Fruit fly (Drosophila melanogaster) whole organism, embryonic: ENCODE data around the gene CG10702.

ENCODE experiments used
- CG10565 ChIP-seq: fragments of 200-800 bp; sonication (Bioruptor generic); optimal IDR thresholded peaks from 3 replicates; lab custom pipeline; 2016; ENCODE audit warnings: missing biosample characterization, mild to moderate bottlenecking, missing genetic modification characterization
- CG11085 ChIP-seq: fragments of 200-800 bp; sonication (Bioruptor generic); IDR thresholded peaks from 2 replicates; pipeline ENCODE4 v1.3.6; 2022; ENCODE audit warnings: missing biosample characterization, missing genetic modification characterization
- CG12104 ChIP-seq: fragments of 200-800 bp; sonication (Bioruptor generic); optimal IDR thresholded peaks from 3 replicates; lab custom pipeline; 2016; ENCODE audit warnings: missing biosample characterization, missing genetic modification characterization
- CG12299 ChIP-seq: fragments of 200-800 bp; sonication (Bioruptor generic); optimal IDR thresholded peaks from 2 replicates; lab custom pipeline; 2018; ENCODE audit warnings: missing biosample characterization, mild to moderate bottlenecking, missing genetic modification characterization
- CG15514 ChIP-seq: fragments of 200-800 bp; sonication (Bioruptor generic); optimal IDR thresholded peaks from 3 replicates; lab custom pipeline; 2017; ENCODE audit warnings: missing biosample characterization, missing genetic modification characterization, mild to moderate bottlenecking, moderate library complexity, missing genetic modification reagents
- CG15696 ChIP-seq: fragments of 200-800 bp; sonication (Bioruptor generic); optimal IDR thresholded peaks from 2 replicates; lab custom pipeline; 2019; ENCODE audit warnings: missing biosample characterization, mild to moderate bottlenecking, missing genetic modification characterization, moderate library complexity
- CG1647 ChIP-seq: fragments of 200-800 bp; sonication (Bioruptor generic); optimal IDR thresholded peaks from 3 replicates; lab custom pipeline; 2016; ENCODE audit warnings: missing biosample characterization, missing genetic modification characterization
- CG17361 ChIP-seq: fragments of 200-800 bp; sonication (Bioruptor generic); IDR thresholded peaks from 3 replicates; pipeline ENCODE4 v1.3.6; 2022; ENCODE audit warnings: missing biosample characterization, missing genetic modification characterization
- CG1792 ChIP-seq: fragments of 200-800 bp; sonication (Bioruptor generic); optimal IDR thresholded peaks from 2 replicates; lab custom pipeline; 2016; ENCODE audit warnings: missing biosample characterization, missing genetic modification characterization
- CG6272 ChIP-seq: fragments of 200-800 bp; sonication (Bioruptor generic); IDR thresholded peaks from 2 replicates; pipeline ENCODE4 v1.3.6; 2022; ENCODE audit warnings: missing biosample characterization, missing genetic modification characterization
- CG6791 ChIP-seq: fragments of 200-800 bp; sonication (Bioruptor generic); IDR thresholded peaks from 3 replicates; pipeline ENCODE4 v1.3.6; 2022; ENCODE audit warnings: missing biosample characterization, missing genetic modification characterization; ENCODE audit not compliant: partially characterized antibody
- CG7963 ChIP-seq: fragments of 200-800 bp; sonication (Bioruptor generic); IDR thresholded peaks from 3 replicates; pipeline ENCODE4 v1.3.6; 2022; ENCODE audit warnings: missing biosample characterization, missing genetic modification characterization; ENCODE audit not compliant: partially characterized antibody
- CG8388 ChIP-seq: fragments of 200-800 bp; sonication (Bioruptor generic); optimal IDR thresholded peaks from 2 replicates; lab custom pipeline; 2019; ENCODE audit warnings: missing biosample characterization, mild to moderate bottlenecking, missing genetic modification characterization, moderate library complexity
- CG9215 ChIP-seq: fragments of 200-800 bp; sonication (Bioruptor generic); IDR thresholded peaks from 2 replicates; pipeline ENCODE4 v1.3.6; 2022; ENCODE audit warnings: missing biosample characterization, missing genetic modification characterization
- CTCF ChIP-seq: fragments of 200-800 bp; sonication (Bioruptor generic); optimal IDR thresholded peaks from 2 replicates; lab custom pipeline; 2017; ENCODE audit warnings: missing biosample characterization, mild to moderate bottlenecking, missing genetic modification characterization, moderate library complexity
- Chrac-16 ChIP-seq: fragments of 200-800 bp; sonication (Bioruptor generic); optimal IDR thresholded peaks from 3 replicates; lab custom pipeline; 2016; ENCODE audit warnings: missing biosample characterization, missing genetic modification characterization
- CoRest ChIP-seq: fragments of 200-800 bp; sonication (Bioruptor generic); optimal IDR thresholded peaks from 3 replicates; lab custom pipeline; 2018; ENCODE audit warnings: missing biosample characterization, mild to moderate bottlenecking, missing genetic modification characterization, moderate library complexity
- Dad ChIP-seq: fragments of 200-800 bp; sonication (Bioruptor generic); optimal IDR thresholded peaks from 3 replicates; lab custom pipeline; 2016; ENCODE audit warnings: missing biosample characterization, missing genetic modification characterization
- Dfd ChIP-seq, 2 experiments: fragments of >200 bp; optimal IDR thresholded peaks; 2 replicates each; lab custom pipeline; 2017; ENCODE audit warnings: missing biosample characterization in 2 of 2, missing genetic modification characterization in 2 of 2
- Dref ChIP-seq: fragments of 200-800 bp; sonication (Bioruptor generic); IDR thresholded peaks from 2 replicates; pipeline ENCODE4 v1.3.6; 2022; ENCODE audit warnings: missing biosample characterization, missing genetic modification characterization
- E2f2 ChIP-seq: fragments of 200-800 bp; sonication (Bioruptor generic); IDR thresholded peaks from 2 replicates; pipeline ENCODE4 v1.3.6; 2022; ENCODE audit warnings: missing biosample characterization, missing genetic modification characterization
- H15 ChIP-seq: fragments of 200-800 bp; sonication (Bioruptor generic); IDR thresholded peaks from 3 replicates; pipeline ENCODE4 v1.3.6; 2022; ENCODE audit warnings: missing biosample characterization, missing genetic modification characterization
- HHEX ChIP-seq: fragments of 200-800 bp; sonication (Bioruptor generic); optimal IDR thresholded peaks from 3 replicates; lab custom pipeline; 2017; ENCODE audit warnings: missing biosample characterization, mild to moderate bottlenecking, missing genetic modification characterization, missing genetic modification reagents
- HLH54F ChIP-seq: fragments of 200-800 bp; sonication (Bioruptor generic); optimal IDR thresholded peaks from 3 replicates; lab custom pipeline; 2016; ENCODE audit warnings: missing biosample characterization, missing genetic modification characterization
- HmgZ ChIP-seq: fragments of 200-800 bp; sonication (Bioruptor generic); optimal IDR thresholded peaks from 2 replicates; lab custom pipeline; 2018; ENCODE audit warnings: missing biosample characterization, mild to moderate bottlenecking, missing genetic modification characterization
- Kr ChIP-seq: fragments of 200-800 bp; sonication (Bioruptor generic); optimal IDR thresholded peaks from 2 replicates; lab custom pipeline; 2017; ENCODE audit warnings: missing biosample characterization, mild to moderate bottlenecking, missing genetic modification characterization
- MESR4 ChIP-seq: fragments of 200-800 bp; sonication (Bioruptor generic); optimal IDR thresholded peaks from 2 replicates; lab custom pipeline; 2018; ENCODE audit warnings: missing biosample characterization, mild to moderate bottlenecking, missing genetic modification characterization, moderate library complexity
- Pdp1 ChIP-seq, 2 experiments: fragments of 200-800 bp; sonication (Bioruptor generic); optimal IDR thresholded peaks; 3 replicates each; lab custom pipeline; 2016; ENCODE audit warnings: missing biosample characterization in 2 of 2, missing genetic modification characterization in 2 of 2, mild to moderate bottlenecking in 1 of 2, moderate library complexity in 1 of 2
- ato ChIP-seq: fragments of 200-800 bp; sonication (Bioruptor generic); IDR thresholded peaks from 2 replicates; pipeline ENCODE4 v1.3.6; 2022; ENCODE audit warnings: missing biosample characterization, missing genetic modification characterization; ENCODE audit not compliant: partially characterized antibody
- bigmax ChIP-seq: fragments of 200-800 bp; sonication (Bioruptor generic); optimal IDR thresholded peaks from 2 replicates; lab custom pipeline; 2018; ENCODE audit warnings: missing biosample characterization, mild to moderate bottlenecking, missing genetic modification characterization
- crp ChIP-seq, 2 experiments: fragments of 200-800 bp; sonication (Bioruptor generic); optimal IDR thresholded peaks; 2 replicates in 1 of 2; 3 replicates in 1 of 2; lab custom pipeline; 2017; ENCODE audit warnings: missing biosample characterization in 2 of 2, missing genetic modification characterization in 2 of 2, mild to moderate bottlenecking in 1 of 2, moderate library complexity in 1 of 2
- dm ChIP-seq: fragments of 200-800 bp; sonication (Bioruptor generic); optimal IDR thresholded peaks from 3 replicates; lab custom pipeline; 2016; ENCODE audit warnings: missing biosample characterization, missing genetic modification characterization
- dysf ChIP-seq: fragments of 200-800 bp; sonication (Bioruptor generic); IDR thresholded peaks from 3 replicates; pipeline ENCODE4 v1.3.6; 2022; ENCODE audit warnings: missing biosample characterization, missing genetic modification characterization
- exex ChIP-seq: fragments of 200-800 bp; sonication (Bioruptor generic); optimal IDR thresholded peaks from 4 replicates; lab custom pipeline; 2018; ENCODE audit warnings: missing biosample characterization, mild to moderate bottlenecking, missing genetic modification characterization, moderate library complexity
- gfzf ChIP-seq: fragments of 200-800 bp; sonication (Bioruptor generic); optimal IDR thresholded peaks from 2 replicates; lab custom pipeline; 2016; ENCODE audit warnings: missing biosample characterization, mild to moderate bottlenecking, missing genetic modification characterization, moderate library complexity
- hbn ChIP-seq: fragments of 200-800 bp; sonication (Bioruptor generic); IDR thresholded peaks from 2 replicates; pipeline ENCODE4 v1.3.6; 2022; ENCODE audit warnings: missing biosample characterization, missing genetic modification characterization; ENCODE audit not compliant: partially characterized antibody
- her ChIP-seq: fragments of 200-800 bp; sonication (Bioruptor generic); optimal IDR thresholded peaks from 2 replicates; lab custom pipeline; 2016; ENCODE audit warnings: missing biosample characterization, missing genetic modification characterization
- hkb ChIP-seq, 2 experiments: fragments of 200-800 bp in 1 of 2; fragments of >200 bp in 1 of 2; sonication (Bioruptor generic) in 1 of 2; IDR thresholded peaks in 1 of 2; optimal IDR thresholded peaks in 1 of 2; 2 replicates each; pipeline versions ENCODE4 v1.3.6 to Lab custom; 2017 to 2022; ENCODE audit warnings: missing biosample characterization in 1 of 2, missing genetic modification characterization in 1 of 2
- insv ChIP-seq, 2 experiments: fragments of 200-800 bp; sonication (Bioruptor generic); optimal IDR thresholded peaks; 3 replicates each; lab custom pipeline; 2016 to 2018; ENCODE audit warnings: missing biosample characterization in 2 of 2, missing genetic modification characterization in 2 of 2
- mirr ChIP-seq: fragments of 200-800 bp; sonication (Bioruptor generic); optimal IDR thresholded peaks from 3 replicates; lab custom pipeline; 2018; ENCODE audit warnings: missing biosample characterization, mild to moderate bottlenecking, missing genetic modification characterization
- org-1 ChIP-seq: fragments of 200-800 bp; sonication (Bioruptor generic); optimal IDR thresholded peaks from 2 replicates; lab custom pipeline; 2017; ENCODE audit warnings: missing biosample characterization, missing genetic modification characterization
- pan ChIP-seq, 4 experiments: fragments of >200 bp in 3 of 4; fragments of 200-800 bp in 1 of 4; sonication (Bioruptor generic) in 1 of 4; optimal IDR thresholded peaks in 3 of 4; IDR thresholded peaks in 1 of 4; 2 replicates each; pipeline versions ENCODE4 v1.3.6 to Lab custom; 2017 to 2022; ENCODE audit warnings: missing biosample characterization in 2 of 4, missing genetic modification characterization in 2 of 4, mixed read lengths in 1 of 4
- tin ChIP-seq: fragments of 200-800 bp; sonication (Bioruptor generic); optimal IDR thresholded peaks from 3 replicates; lab custom pipeline; 2016; ENCODE audit warnings: missing biosample characterization, missing genetic modification characterization
- tna ChIP-seq: fragments of 200-800 bp; sonication (Bioruptor generic); IDR thresholded peaks from 2 replicates; pipeline ENCODE4 v1.3.6; 2022; ENCODE audit warnings: missing biosample characterization, missing genetic modification characterization; ENCODE audit not compliant: partially characterized antibody
- twi ChIP-seq: fragments of 200-800 bp; optimal IDR thresholded peaks from 2 replicates; lab custom pipeline; 2019; ENCODE audit warnings: missing biosample characterization, mild to moderate bottlenecking, missing genetic modification characterization, moderate library complexity
- unc-4 ChIP-seq: fragments of 200-800 bp; sonication (Bioruptor generic); IDR thresholded peaks from 2 replicates; pipeline ENCODE4 v1.3.6; 2022; ENCODE audit warnings: missing biosample characterization, missing genetic modification characterization; ENCODE audit not compliant: partially characterized antibody
- vnd ChIP-seq: fragments of 200-800 bp; sonication (Bioruptor generic); IDR thresholded peaks from 3 replicates; pipeline ENCODE4 v1.3.6; 2022; ENCODE audit warnings: missing biosample characterization, missing genetic modification characterization; ENCODE audit not compliant: partially characterized antibody
- wdn ChIP-seq: fragments of 200-800 bp; sonication (Bioruptor generic); IDR thresholded peaks from 2 replicates; pipeline ENCODE4 v1.3.6; 2022; ENCODE audit warnings: missing biosample characterization, missing genetic modification characterization
- zen2 ChIP-seq: fragments of 200-800 bp; sonication (Bioruptor generic); IDR thresholded peaks from 3 replicates; pipeline ENCODE4 v1.3.6; 2022; ENCODE audit warnings: missing biosample characterization, missing genetic modification characterization; ENCODE audit not compliant: partially characterized antibody

CG10702 gene

DNA sequence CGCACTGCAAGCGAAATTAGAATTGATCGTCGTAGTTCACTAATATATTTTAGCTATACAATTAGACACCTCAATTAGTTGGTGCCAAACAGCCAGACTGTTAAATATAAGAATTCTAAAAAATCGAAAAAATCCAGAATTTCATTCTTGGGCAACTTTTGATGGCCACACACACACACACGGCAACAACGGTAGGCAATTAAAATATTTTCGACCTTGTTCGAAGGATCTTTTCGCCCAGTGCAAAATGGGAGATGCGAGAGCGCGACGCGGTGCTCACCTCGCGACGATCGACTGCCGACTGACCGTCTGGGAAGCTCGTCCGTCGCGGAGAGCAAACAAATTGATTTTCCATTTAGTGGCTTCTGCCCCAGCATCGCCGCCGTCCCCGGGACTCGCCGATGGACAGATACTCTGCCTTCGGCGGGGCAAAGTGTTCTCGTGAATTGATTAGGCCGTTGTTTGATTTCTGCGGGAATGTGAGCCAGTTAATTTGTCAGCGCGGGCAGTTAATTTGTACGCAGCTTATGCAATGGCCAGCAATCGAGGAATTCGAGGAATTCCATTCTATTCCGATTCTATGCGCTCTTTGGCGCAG is at the start of gene CG10702 (continued):
- TF ChIP-seq CG11085, result no peak
- no peak for TF ChIP-seq HLH54F
- TF ChIP-seq H15 (GFP tag; lab: Robert Waterston, UW), result no peak
- no peak for TF ChIP-seq hbn (GFP tag; lab: Robert Waterston, UW)
- no peak for TF ChIP-seq vnd (GFP tag; lab: Robert Waterston, UW)
- no peak for TF ChIP-seq tin (GFP tag; lab: Kevin White, UChicago)
- no peak for TF ChIP-seq CG6272 (GFP tag; lab: Robert Waterston, UW)
- peak; percentile 18; the same call in 1 of the 3 replicates for TF ChIP-seq dysf (GFP tag; lab: Robert Waterston, UW)
- TF ChIP-seq pan (optimal IDR thresholded peaks at IDR 0.05; lab: Kevin White, UChicago), result no peak
- no peak for TF ChIP-seq pan (GFP tag; optimal IDR thresholded peaks at IDR 0.05 in 1 of 2, IDR thresholded peaks at IDR 0.05 in 1 of 2)
- no peak for TF ChIP-seq unc-4 (GFP tag; lab: Robert Waterston, UW)
- TF ChIP-seq CG12299 (tag; lab: Kevin White, UChicago), result no peak
- TF ChIP-seq CG15696 (tag; lab: Kevin White, UChicago), result no peak
- TF ChIP-seq CG12104, result no peak
- no peak for TF ChIP-seq CG10565 (GFP tag; lab: Kevin White, UChicago)
- TF ChIP-seq dm (GFP tag; lab: Kevin White, UChicago), result no peak
- TF ChIP-seq ato, result no peak
- TF ChIP-seq CoRest (tag; lab: Kevin White, UChicago), result no peak
- TF ChIP-seq org-1 (GFP tag; lab: Kevin White, UChicago), result no peak
- TF ChIP-seq Dad (GFP tag; lab: Kevin White, UChicago), result no peak
- no peak for TF ChIP-seq CG8388 (GFP tag; lab: Kevin White, UChicago)
- TF ChIP-seq CTCF (GFP tag; lab: Kevin White, UChicago), result no peak
- peak; percentile 54; the same call in 2 of the 3 replicates for TF ChIP-seq CG17361 (GFP tag; lab: Robert Waterston, UW)
- no peak for TF ChIP-seq Pdp1 (GFP tag; optimal IDR thresholded peaks at IDR 0.05; lab: Kevin White, UChicago)
- no peak for TF ChIP-seq Chrac-16 (GFP tag; lab: Kevin White, UChicago)
- TF ChIP-seq Dfd (GFP tag; optimal IDR thresholded peaks at IDR 0.05; lab: Kevin White, UChicago), result no peak
- TF ChIP-seq CG1792 (GFP tag; lab: Kevin White, UChicago), result peak; percentile 5
- TF ChIP-seq mirr (GFP tag; lab: Kevin White, UChicago), result no peak
- no peak for TF ChIP-seq CG1647
- 0 out of 2 replicates have a peak, but pooled peaks have one; percentile 8 for TF ChIP-seq CG9215
- TF ChIP-seq HHEX (GFP tag; lab: Kevin White, UChicago), result no peak
- no peak for TF ChIP-seq CG15514 (GFP tag; lab: Kevin White, UChicago)
- no peak for TF ChIP-seq HmgZ (tag; lab: Kevin White, UChicago)
- no peak for TF ChIP-seq exex
- no peak for TF ChIP-seq her (GFP tag; lab: Kevin White, UChicago)
- no peak for TF ChIP-seq zen2
- no peak for TF ChIP-seq hkb (optimal IDR thresholded peaks at IDR 0.05; lab: Kevin White, UChicago)
- no peak for TF ChIP-seq hkb (GFP tag; IDR thresholded peaks at IDR 0.05; lab: Robert Waterston, UW)
- TF ChIP-seq wdn (GFP tag; lab: Robert Waterston, UW), result no peak

DNA sequence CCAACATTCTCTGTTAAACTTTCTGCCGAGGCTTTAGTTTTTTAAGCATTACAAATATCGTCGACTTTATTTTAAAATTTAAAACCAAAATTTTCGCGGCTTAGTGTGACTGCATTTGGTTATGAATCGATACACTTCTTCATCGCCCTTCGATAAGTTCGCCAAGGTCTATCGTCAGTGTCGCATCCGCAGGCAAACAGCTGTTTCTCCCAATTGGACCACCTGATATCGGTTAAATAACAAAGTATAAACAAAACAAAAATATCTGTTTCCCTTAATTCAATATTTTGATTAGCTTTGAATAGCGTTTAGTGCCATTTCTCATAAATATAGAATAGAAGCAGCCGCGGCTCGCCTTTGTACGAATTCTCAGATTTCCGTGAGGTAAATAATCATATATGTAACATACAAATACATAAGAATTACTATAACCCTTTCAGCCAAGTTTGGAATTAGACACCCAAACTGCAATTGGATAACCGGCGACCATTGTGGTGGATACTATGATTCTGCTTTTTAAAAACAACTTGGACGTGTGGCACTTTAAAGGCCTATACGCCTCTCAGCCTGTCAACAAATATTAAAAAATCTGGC is 44.6 kb upstream of the CG10702 start, which contains the start of gene CG10561:
Gene CG10561 (plus strand): TSS at position 219 of the 594 bp plus-strand sequence.
- peak; percentile 76 for TF ChIP-seq CG6791 (GFP tag; lab: Robert Waterston, UW)
- peak; percentile 92 for TF ChIP-seq Dref (GFP tag; lab: Robert Waterston, UW)
- TF ChIP-seq insv (GFP tag; optimal IDR thresholded peaks at IDR 0.05; lab: Kevin White, UChicago), result peak in 1 of 2 experiments; percentile 93
- peak; percentile 54; the same call in 1 of the 2 replicates for TF ChIP-seq tna (GFP tag; lab: Robert Waterston, UW)
- peak; percentile 51; the same call in 2 of the 3 replicates for TF ChIP-seq CG7963 (GFP tag; lab: Robert Waterston, UW)
- TF ChIP-seq Kr (GFP tag; lab: Kevin White, UChicago), result peak; percentile 63
- TF ChIP-seq MESR4 (GFP tag; lab: Kevin White, UChicago), result peak; percentile 17
- TF ChIP-seq twi (tag; lab: Kevin White, UChicago), result no peak
- TF ChIP-seq E2f2 (GFP tag; lab: Robert Waterston, UW), result peak; percentile 97
- TF ChIP-seq bigmax (GFP tag; lab: Kevin White, UChicago), result peak; percentile 44
- peak; percentile 51 for TF ChIP-seq gfzf (GFP tag; lab: Kevin White, UChicago)
- TF ChIP-seq crp (GFP tag; optimal IDR thresholded peaks at IDR 0.05; lab: Kevin White, UChicago), result peak; percentile 67 to 96
